Worm (Caenorhabditis elegans) whole organism, young adult: ENCODE measurements around the gene ZK402.1.

Experiments used
- B0035.1 ChIP-seq: sonication (generic microtip); optimal IDR thresholded peaks from 2 replicates; lab custom pipeline; 2016; ENCODE audit warnings: missing genetic modification characterization, mild to moderate bottlenecking, missing compliant biosample characterization, missing genotype, missing genetic modification reagents
- B0336.3 ChIP-seq: fragments of 200-800 bp; sonication (Bioruptor generic); IDR thresholded peaks from 2 replicates; pipeline ENCODE4 v1.3.6; 2022; ENCODE audit warnings: missing genetic modification characterization, missing compliant biosample characterization
- F39B2.1 ChIP-seq: fragments of 200-800 bp; sonication (Bioruptor generic); IDR thresholded peaks from 2 replicates; pipeline ENCODE4 v1.3.6; 2022; ENCODE audit warnings: missing genetic modification reagents, missing genetic modification characterization, missing compliant biosample characterization
- K11D2.4 ChIP-seq: fragments of 200-800 bp; sonication (Bioruptor generic); IDR thresholded peaks from 2 replicates; pipeline ENCODE4 v1.3.6; 2022; ENCODE audit warnings: missing genetic modification reagents, missing genetic modification characterization, missing compliant biosample characterization
- Y53G8AR.9 ChIP-seq: fragments of 200-800 bp; sonication (Bioruptor generic); conservative IDR thresholded peaks from 2 replicates; pipeline ENCODE4 v1.3.6; 2022; ENCODE audit warnings: missing genetic modification reagents, missing genetic modification characterization, missing compliant biosample characterization
- Y56A3A.18 ChIP-seq: fragments of 200-800 bp; sonication (Bioruptor generic); IDR thresholded peaks from 2 replicates; pipeline ENCODE4 v1.3.6; 2022; ENCODE audit warnings: missing genetic modification reagents, missing genetic modification characterization, missing compliant biosample characterization
- Y79H2A.3 ChIP-seq: fragments of 200-800 bp; sonication (Bioruptor generic); conservative IDR thresholded peaks from 2 replicates; pipeline ENCODE4 v1.3.6; 2022; ENCODE audit warnings: missing genetic modification reagents, missing genetic modification characterization, missing compliant biosample characterization
- akir-1 ChIP-seq: fragments of 200-800 bp; sonication (Bioruptor generic); optimal IDR thresholded peaks from 2 replicates; lab custom pipeline; 2018; ENCODE audit warnings: mild to moderate bottlenecking, missing genetic modification characterization, moderate library complexity, missing compliant biosample characterization
- ama-1 ChIP-seq, 3 experiments: fragments of 150-350 bp in 1 of 3; sonication (generic microtip) in 2 of 3; optimal IDR thresholded peaks; 2 replicates each; lab custom pipeline; 2014 to 2018; ENCODE audit warnings: missing biosample characterization in 2 of 3, missing genetic modification characterization in 2 of 3, missing genetic modification reagents in 2 of 3
- attf-6 ChIP-seq: fragments of 200-800 bp; sonication (Bioruptor generic); IDR thresholded peaks from 2 replicates; pipeline ENCODE4 v1.3.6; 2022; ENCODE audit warnings: missing genetic modification reagents, missing genetic modification characterization, missing compliant biosample characterization
- bed-1 ChIP-seq: fragments of 200-800 bp; sonication (Bioruptor generic); IDR thresholded peaks from 2 replicates; pipeline ENCODE4 v1.3.6; 2022; ENCODE audit warnings: missing genetic modification reagents, missing genetic modification characterization, missing compliant biosample characterization
- cebp-1 ChIP-seq, 2 experiments: fragments of 200-800 bp in 1 of 2; sonication (Bioruptor generic) in 1 of 2; sonication (generic microtip) in 1 of 2; IDR thresholded peaks in 1 of 2; optimal IDR thresholded peaks in 1 of 2; 2 replicates each; pipeline versions ENCODE4 v1.3.6 to Lab custom; 2017 to 2022; ENCODE audit warnings: missing compliant biosample characterization in 2 of 2, missing genetic modification characterization in 2 of 2, mild to moderate bottlenecking in 1 of 2, missing genetic modification reagents in 1 of 2, moderate library complexity in 1 of 2
- cebp-2 ChIP-seq: fragments of 200-800 bp; sonication (Bioruptor generic); IDR thresholded peaks from 2 replicates; pipeline ENCODE4 v1.3.6; 2022; ENCODE audit warnings: missing genetic modification characterization, missing compliant biosample characterization
- ceh-79 ChIP-seq: sonication (generic microtip); optimal IDR thresholded peaks from 2 replicates; lab custom pipeline; 2017; ENCODE audit warnings: mild to moderate bottlenecking, missing genetic modification characterization, missing compliant biosample characterization
- dox-1 ChIP-seq: fragments of 200-800 bp; sonication (Bioruptor generic); IDR thresholded peaks from 2 replicates; pipeline ENCODE4 v1.3.6; 2022; ENCODE audit warnings: missing genetic modification reagents, missing genetic modification characterization, missing compliant biosample characterization
- egrh-3 ChIP-seq: fragments of 200-800 bp; sonication (Bioruptor generic); IDR thresholded peaks from 2 replicates; pipeline ENCODE4 v1.3.6; 2022; ENCODE audit warnings: missing genetic modification reagents, missing genetic modification characterization, missing compliant biosample characterization
- gei-17 ChIP-seq: fragments of 200-800 bp; sonication (Bioruptor generic); optimal IDR thresholded peaks from 2 replicates; lab custom pipeline; 2018; ENCODE audit warnings: mild to moderate bottlenecking, missing genetic modification characterization, missing compliant biosample characterization
- hmg-1.2 ChIP-seq: fragments of 200-800 bp; sonication (Bioruptor generic); IDR thresholded peaks from 2 replicates; pipeline ENCODE4 v1.3.6; 2022; ENCODE audit warnings: missing genetic modification reagents, missing genetic modification characterization, missing compliant biosample characterization
- hmg-20 ChIP-seq: fragments of 200-800 bp; sonication (Bioruptor generic); IDR thresholded peaks from 2 replicates; pipeline ENCODE4 v1.3.6; 2022; ENCODE audit warnings: missing genetic modification reagents, missing genetic modification characterization, missing compliant biosample characterization
- let-526 ChIP-seq: fragments of 200-800 bp; sonication (Bioruptor generic); IDR thresholded peaks from 2 replicates; pipeline ENCODE4 v1.3.6; 2022; ENCODE audit warnings: missing genetic modification reagents, missing genetic modification characterization, missing compliant biosample characterization
- lin-26 ChIP-seq: fragments of 200-800 bp; sonication (Bioruptor generic); IDR thresholded peaks from 2 replicates; pipeline ENCODE4 v1.3.6; 2022; ENCODE audit warnings: missing genetic modification reagents, missing genetic modification characterization, missing compliant biosample characterization
- lsl-1 ChIP-seq: fragments of 200-800 bp; sonication (Bioruptor generic); optimal IDR thresholded peaks from 2 replicates; lab custom pipeline; 2018; ENCODE audit warnings: mild to moderate bottlenecking, missing genetic modification characterization, moderate library complexity, missing compliant biosample characterization
- lsy-27 ChIP-seq: sonication (generic microtip); optimal IDR thresholded peaks from 2 replicates; lab custom pipeline; 2017; ENCODE audit warnings: missing genetic modification characterization, mild to moderate bottlenecking, missing compliant biosample characterization, antibody characterized with exemption, missing genotype, borderline replicate concordance; ENCODE audit not compliant: insufficient read depth
- madf-3 ChIP-seq: fragments of 200-800 bp; sonication (Bioruptor generic); IDR thresholded peaks from 2 replicates; pipeline ENCODE4 v1.3.6; 2022; ENCODE audit warnings: missing genetic modification reagents, missing genetic modification characterization, missing compliant biosample characterization
- mcd-1 ChIP-seq: fragments of 200-800 bp; sonication (Bioruptor generic); IDR thresholded peaks from 2 replicates; pipeline ENCODE4 v1.3.6; 2022; ENCODE audit warnings: missing genetic modification reagents, missing genetic modification characterization, missing compliant biosample characterization
- mxl-1 ChIP-seq: sonication (generic microtip); optimal IDR thresholded peaks from 2 replicates; lab custom pipeline; 2016; ENCODE audit warnings: missing genetic modification characterization, missing compliant biosample characterization
- nfya-1 ChIP-seq: sonication (generic microtip); optimal IDR thresholded peaks from 2 replicates; lab custom pipeline; 2017; ENCODE audit warnings: antibody characterized with exemption, missing compliant biosample characterization, missing genetic modification characterization, borderline replicate concordance; ENCODE audit not compliant: insufficient read depth
- nfyb-1 ChIP-seq: fragments of 200-800 bp; sonication (Bioruptor generic); IDR thresholded peaks from 2 replicates; pipeline ENCODE4 v1.3.6; 2022; ENCODE audit warnings: missing genetic modification reagents, missing genetic modification characterization, missing compliant biosample characterization
- rpc-1 ChIP-seq, 2 experiments: fragments of 150-350 bp in 1 of 2; sonication (generic microtip) in 1 of 2; optimal IDR thresholded peaks; 2 replicates each; lab custom pipeline; 2014 to 2018; ENCODE audit warnings: missing biosample characterization in 1 of 2, missing genetic modification characterization in 1 of 2, missing genetic modification reagents in 1 of 2, missing genotype in 1 of 2
- tbp1 ChIP-seq: fragments of 200-800 bp; sonication (Bioruptor generic); optimal IDR thresholded peaks from 2 replicates; lab custom pipeline; 2018; ENCODE audit warnings: mild to moderate bottlenecking, missing genetic modification characterization, missing compliant biosample characterization
- unc-62 ChIP-seq: fragments of 150-350 bp; optimal IDR thresholded peaks from 2 replicates; lab custom pipeline; 2014; ENCODE audit warnings: missing biosample characterization, missing genetic modification reagents, missing genetic modification characterization
- zfh-2 ChIP-seq: fragments of 200-800 bp; sonication (Bioruptor generic); conservative IDR thresholded peaks from 2 replicates; pipeline ENCODE4 v1.3.6; 2022; ENCODE audit warnings: missing genetic modification reagents, missing genetic modification characterization, missing compliant biosample characterization

Gene ZK402.1

ce11 chrX:1383546-1383945, 20.5 kb upstream of the ZK402.1 start:
- TF ChIP-seq F39B2.1 (GFP tag; lab: Robert Waterston, UW) = no peak
- peak; percentile 78 for TF ChIP-seq zfh-2 (GFP tag; lab: Robert Waterston, UW)

ce11 chrX:1384538-1384937, 19.5 kb upstream of the ZK402.1 start, which contains the start of gene F56C3.8:
TSS of gene F56C3.8 (minus strand) at chrX:1384638.
- TF ChIP-seq lsl-1 (GFP tag; lab: Kevin White, UChicago) (no peak), lsy-27 (no peak), cebp-2 (GFP tag; lab: Robert Waterston, UW) (no peak), attf-6 (no peak), nfyb-1 (GFP tag; lab: Robert Waterston, UW) (no peak), akir-1 (GFP tag; lab: Kevin White, UChicago) (no peak), Y79H2A.3 (GFP tag; lab: Robert Waterston, UW) (no peak), nfya-1 (tag; lab: Kevin White, UChicago) (no peak), ama-1 (optimal IDR thresholded peaks at IDR 0.05; lab: Kevin White, UChicago) (no peak), ama-1 (GFP tag; optimal IDR thresholded peaks at IDR 0.05; lab: Kevin White, UChicago) (no peak), let-526 (GFP tag; lab: Robert Waterston, UW) (no peak), egrh-3 (GFP tag; lab: Robert Waterston, UW) (no peak), bed-1 (GFP tag; lab: Robert Waterston, UW) (no peak), B0035.1 (no peak), tbp1 (no peak), madf-3 (GFP tag; lab: Robert Waterston, UW) (no peak), unc-62 (no peak), zfh-2 (GFP tag; lab: Robert Waterston, UW) (no peak), Y53G8AR.9 (GFP tag; lab: Robert Waterston, UW) (no peak), mxl-1 (no peak), hmg-20 (no peak)

ce11 chrX:1386893-1387367, 17.1 kb upstream of the ZK402.1 start, which contains the start of gene F56C3.1:
TSS of gene F56C3.1 (plus strand) at chrX:1387317.
- TF ChIP-seq dox-1 (GFP tag; lab: Robert Waterston, UW) (peak; percentile 71), Y56A3A.18 (0 out of 2 replicates have a peak, but pooled peaks have one; percentile 43), gei-17 (GFP tag; lab: Kevin White, UChicago) (peak; percentile 38), ceh-79 (tag; lab: Kevin White, UChicago) (no peak), cebp-1 (GFP tag; IDR thresholded peaks at IDR 0.05; lab: Robert Waterston, UW) (no peak), cebp-1 (tag; optimal IDR thresholded peaks at IDR 0.05; lab: Kevin White, UChicago) (peak; percentile 21), bed-1 (GFP tag; lab: Robert Waterston, UW) (no peak), nfyb-1 (GFP tag; lab: Robert Waterston, UW) (peak; percentile 58; the same call in 1 of the 2 replicates), mcd-1 (peak; percentile 49), hmg-1.2 (GFP tag; lab: Robert Waterston, UW) (0 out of 2 replicates have a peak, but pooled peaks have one; percentile 20), F39B2.1 (GFP tag; lab: Robert Waterston, UW) (no peak), Y53G8AR.9 (GFP tag; lab: Robert Waterston, UW) (no peak), K11D2.4 (GFP tag; lab: Robert Waterston, UW) (peak; percentile 59; the same call in 1 of the 2 replicates), lin-26 (0 out of 2 replicates have a peak, but pooled peaks have one; percentile 39), let-526 (GFP tag; lab: Robert Waterston, UW) (no peak), rpc-1 (optimal IDR thresholded peaks at IDR 0.05; lab: Kevin White, UChicago) (no peak), rpc-1 (tag; optimal IDR thresholded peaks at IDR 0.05; lab: Kevin White, UChicago) (peak; percentile 36), B0336.3 (GFP tag; lab: Robert Waterston, UW) (no peak), Y79H2A.3 (GFP tag; lab: Robert Waterston, UW) (no peak)
